Worm (Caenorhabditis elegans): ENCODE data around the gene C48D1.5.

DNA sequence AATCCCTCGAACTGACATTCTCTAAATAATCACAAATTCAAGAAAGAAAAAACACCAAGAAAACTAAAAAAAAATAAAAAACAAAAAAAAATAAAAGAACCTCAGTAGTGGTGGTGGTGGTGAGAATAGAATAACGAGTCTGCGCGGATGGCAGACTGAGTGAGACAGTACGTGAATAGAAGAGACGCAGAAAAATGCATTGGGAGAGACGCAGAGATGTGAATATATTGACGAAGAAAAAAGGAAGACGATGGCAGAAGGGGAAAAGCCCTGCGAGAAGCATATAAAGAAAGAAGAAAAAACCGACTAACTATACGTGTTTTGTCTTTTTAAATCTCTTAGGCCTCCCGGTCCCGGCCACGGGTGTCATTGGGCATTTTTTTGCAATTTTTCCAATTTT lies 50.7 kb downstream of the C48D1.5 start, which contains the start of gene unc-26:
- no peak for TF ChIP-seq hmbx-1 (tag; optimal IDR thresholded peaks at IDR 0.05)
- no peak for TF ChIP-seq aly-1 (tag; optimal IDR thresholded peaks at IDR 0.05)
- TF ChIP-seq flt-1 (GFP tag; IDR thresholded peaks at IDR 0.05) = no peak

All from whole organism, early embryonic.